Fruit fly (Drosophila melanogaster) Kc167 (cell line): ENCODE data around the gene TwdlZ.

ENCODE experiments used
- Sin3A ChIP-seq: fragments of >200 bp; optimal IDR thresholded peaks from 2 replicates; lab custom pipeline; 2018; ENCODE audit warnings: missing external identifiers
- h ChIP-seq: fragments of >200 bp; optimal IDR thresholded peaks from 3 replicates; lab custom pipeline; 2018; ENCODE audit warnings: missing external identifiers
- insv ChIP-seq: fragments of >200 bp; optimal IDR thresholded peaks from 3 replicates; lab custom pipeline; 2018; ENCODE audit warnings: missing external identifiers
- psq ChIP-seq: fragments of >200 bp; optimal IDR thresholded peaks from 2 replicates; lab custom pipeline; 2017; ENCODE audit warnings: missing external identifiers
- ttk ChIP-seq: sonication (Bioruptor generic); optimal IDR thresholded peaks from 2 replicates; lab custom pipeline; 2017; ENCODE audit warnings: missing external identifiers

DNA sequence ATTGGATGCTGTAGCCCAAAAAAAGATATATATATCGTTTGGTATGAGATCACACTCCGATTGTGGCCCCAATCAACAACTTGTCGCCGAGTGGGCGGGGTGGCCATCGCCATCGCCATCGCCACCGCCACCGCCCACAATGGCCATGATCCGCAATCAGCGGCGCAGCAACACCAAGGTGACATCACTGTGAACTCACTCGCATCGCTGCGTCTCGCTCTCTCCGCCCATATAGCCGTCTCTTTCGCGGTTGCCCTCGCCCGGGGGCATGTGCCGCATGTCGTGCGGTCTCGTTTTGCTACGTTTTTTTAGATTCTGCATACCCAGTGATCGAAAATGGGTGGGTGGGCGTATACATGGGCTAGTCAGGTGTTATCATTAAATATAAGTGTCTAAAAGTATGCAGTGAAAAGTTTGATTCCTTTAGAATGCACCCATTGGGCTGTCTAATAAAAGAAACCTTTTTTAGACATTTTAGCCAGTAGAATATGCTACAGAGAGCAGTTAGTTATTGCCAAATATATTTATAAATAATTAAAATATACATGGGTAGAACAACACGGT lies 29.0 kb downstream of the TwdlZ start:
- TF ChIP-seq psq (no peak), insv (no peak), h (lab: Kevin White, UChicago) (no peak), Sin3A (lab: Kevin White, UChicago) (no peak), ttk (lab: Kevin White, UChicago) (no peak)
